Fruit fly (Drosophila melanogaster) whole organism, larva: ENCODE measurements around the gene Tctp.
A peak's percentile ranks its signal among the peaks of the same experiment; 100 is the strongest.

Experiments
- noc ChIP-seq: fragments of 200-800 bp; sonication (Bioruptor generic); optimal IDR thresholded peaks from 3 replicates; lab custom pipeline; 2019; ENCODE audit warnings: missing biosample characterization, mild to moderate bottlenecking, missing genetic modification characterization, moderate library complexity

Tctp gene

dm6 chr3R:11209801-11210402, at the start of gene Tctp, which contains the start of gene SdhC:
Gene Tctp, plus strand, starts transcription at chr3R:11210247.
Gene SdhC, minus strand, starts transcription at chr3R:11209849.
- TF ChIP-seq noc (tag; lab: Kevin White, UChicago): peak; percentile 63

- TF ChIP-seq noc (tag; lab: Kevin White, UChicago): no peak
Measured at dm6 chr3R:11160907-11161306, 49.1 kb upstream of the Tctp start, which contains the start of gene CG4757. Gene CG4757, plus strand, starts transcription at chr3R:11161207.

- TF ChIP-seq noc (tag; lab: Kevin White, UChicago): no peak
Measured at dm6 chr3R:11165974-11166373, 44.1 kb upstream of the Tctp start, which contains the start of gene Ugt35E1. Gene Ugt35E1, minus strand, starts transcription at chr3R:11166074.

- TF ChIP-seq noc (tag; lab: Kevin White, UChicago): no peak
Measured at dm6 chr3R:11167931-11168465, 42.0 kb upstream of the Tctp start, which contains the start of gene Ugt35E2. Gene Ugt35E2, minus strand, starts transcription at chr3R:11167981.

- no peak for TF ChIP-seq noc (tag; lab: Kevin White, UChicago)
Measured at dm6 chr3R:11170146-11170545, 39.9 kb upstream of the Tctp start, which contains the start of gene Ugt35B1. Gene Ugt35B1, minus strand, starts transcription at chr3R:11170246.

- TF ChIP-seq noc (tag; lab: Kevin White, UChicago): no peak
Measured at dm6 chr3R:11172460-11173168, 37.4 kb upstream of the Tctp start, which contains the start of gene Ugt35A1. Gene Ugt35A1, minus strand, starts transcription at chr3R:11172664.

- TF ChIP-seq noc (tag; lab: Kevin White, UChicago): peak; percentile 37
Measured at dm6 chr3R:11173169-11173506, 36.9 kb upstream of the Tctp start.

dm6 chr3R:11175308-11175707, 34.7 kb upstream of the Tctp start, which contains the start of the genes Ugt304A1 and Ugt303A1:
Gene Ugt304A1, minus strand, starts transcription at chr3R:11175408.
Gene Ugt303A1, plus strand, starts transcription at chr3R:11175529.
- no peak for TF ChIP-seq noc (tag; lab: Kevin White, UChicago)

- no peak for TF ChIP-seq noc (tag; lab: Kevin White, UChicago)
Measured at dm6 chr3R:11175777-11176176, 34.3 kb upstream of the Tctp start.

- TF ChIP-seq noc (tag; lab: Kevin White, UChicago): no peak
Measured at dm6 chr3R:11177579-11177978, 32.5 kb upstream of the Tctp start.

dm6 chr3R:11178300-11178699, 31.7 kb upstream of the Tctp start:
- no peak for TF ChIP-seq noc (tag; lab: Kevin White, UChicago)

- no peak for TF ChIP-seq noc (tag; lab: Kevin White, UChicago)
Measured at dm6 chr3R:11195792-11196191, 14.3 kb upstream of the Tctp start, which contains the start of gene CG18577. Gene CG18577, plus strand, starts transcription at chr3R:11196092.

dm6 chr3R:11196648-11197388, 13.2 kb upstream of the Tctp start:
- peak; percentile 98 for TF ChIP-seq noc (tag; lab: Kevin White, UChicago)

dm6 chr3R:11197389-11197716, 12.7 kb upstream of the Tctp start, which contains the start of gene cu:
Gene cu, plus strand, starts transcription at chr3R:11197592.
- no peak for TF ChIP-seq noc (tag; lab: Kevin White, UChicago)

dm6 chr3R:11198062-11198472, 12.0 kb upstream of the Tctp start:
- peak; percentile 34 for TF ChIP-seq noc (tag; lab: Kevin White, UChicago)
